Worm (Caenorhabditis elegans) whole organism, L4/young adult: ENCODE results near the gene rml-4.

ENCODE experiments used
- W03F9.2 ChIP-seq: fragments of 150-350 bp; optimal IDR thresholded peaks from 2 replicates; lab custom pipeline; 2014; ENCODE audit warnings: missing biosample characterization, missing genetic modification characterization
- him-1 ChIP-seq: sonication (generic microtip); optimal IDR thresholded peaks from 2 replicates; lab custom pipeline; 2016; ENCODE audit warnings: missing genotype, missing genetic modification reagents, missing genetic modification characterization, missing compliant biosample characterization

DNA sequence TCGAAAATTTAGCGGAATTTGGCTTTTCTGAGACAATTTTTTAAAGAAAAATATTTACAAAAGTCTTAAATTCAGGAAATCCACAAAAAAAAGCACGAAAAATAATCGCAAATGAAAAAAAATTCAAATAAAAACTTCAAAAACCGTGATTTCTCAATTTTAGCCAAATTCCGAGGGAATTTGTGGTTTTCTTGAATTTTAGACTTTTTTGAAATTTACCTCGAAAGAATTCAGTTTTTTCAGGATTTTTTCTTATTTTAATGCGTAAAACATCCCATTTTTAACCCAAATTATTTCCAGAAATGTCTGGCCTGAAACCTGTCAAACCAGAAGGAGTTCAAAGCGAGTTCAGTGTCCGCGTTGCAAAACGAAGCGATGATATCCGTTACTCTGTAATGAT lies 6.4 kb downstream of the rml-4 start, which contains the start of gene gtf-2F1:
- TF ChIP-seq W03F9.2: no peak
- TF ChIP-seq him-1 (tag; lab: Kevin White, UChicago): no peak
